Worm (Caenorhabditis elegans): ENCODE data around the gene C02B8.6.
"Not testable (repeated sequence)": the region's sequence is repeated elsewhere in the genome, so short reads cannot be mapped to it uniquely, and the experiment has no call there.

Gene C02B8.6

DNA sequence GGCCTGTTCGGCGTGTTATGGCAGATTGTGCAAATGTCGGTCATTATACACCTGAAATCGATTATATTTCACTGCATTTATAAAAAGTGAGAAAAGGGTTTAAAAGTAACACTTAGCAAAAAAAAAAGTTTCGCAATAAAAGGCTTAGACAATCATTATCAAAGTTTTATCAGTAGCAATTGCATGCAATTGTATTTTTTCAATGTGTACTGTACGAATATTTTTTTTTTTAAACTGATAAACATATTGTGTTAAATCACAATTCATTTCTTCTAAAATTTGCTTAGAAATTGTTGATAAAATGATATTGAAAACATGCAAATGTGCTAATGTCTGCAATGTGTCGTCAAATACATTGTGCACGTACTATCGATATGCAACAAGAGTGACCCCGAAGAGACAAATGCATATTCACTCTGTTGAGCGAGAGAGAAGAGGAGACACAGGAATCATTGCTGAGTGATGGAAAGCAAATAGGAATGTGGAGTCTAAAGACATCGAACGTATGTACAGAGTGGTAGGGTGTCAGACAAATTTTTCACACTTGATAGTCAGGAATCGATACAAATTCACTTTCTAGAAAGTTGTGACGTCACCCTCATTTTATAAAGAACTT lies at the start of gene C02B8.6:
Gene C02B8.6, minus strand, starts transcription at position 51 of the 616 bp plus-strand sequence.
- TF ChIP-seq unc-62 (GFP tag; optimal IDR thresholded peaks at IDR 0.05) = no peak

DNA sequence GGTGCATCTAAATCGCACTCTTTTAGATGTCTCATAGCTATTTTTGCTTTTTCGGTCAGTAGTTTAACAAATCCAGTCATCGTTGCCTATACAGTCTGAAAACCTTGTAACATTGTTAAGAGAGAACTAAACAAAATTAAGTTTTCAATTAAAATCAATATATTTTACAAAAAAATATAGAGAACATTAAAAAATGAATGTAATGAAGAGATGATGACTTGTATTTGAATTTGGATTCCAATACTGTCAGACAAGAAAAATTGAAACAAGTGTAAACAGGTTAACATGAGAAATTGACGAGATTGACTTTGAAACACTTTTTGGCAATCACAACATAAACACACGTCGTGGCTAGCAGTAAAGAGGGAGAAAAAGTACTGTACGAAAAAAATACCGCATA lies 48.9 kb upstream of the C02B8.6 start, which contains the start of gene C17H11.5:
Gene C17H11.5, minus strand, starts transcription at position 101 of the 400 bp plus-strand sequence.
- TF ChIP-seq unc-62 (GFP tag; optimal IDR thresholded peaks at IDR 0.05) = no peak

DNA sequence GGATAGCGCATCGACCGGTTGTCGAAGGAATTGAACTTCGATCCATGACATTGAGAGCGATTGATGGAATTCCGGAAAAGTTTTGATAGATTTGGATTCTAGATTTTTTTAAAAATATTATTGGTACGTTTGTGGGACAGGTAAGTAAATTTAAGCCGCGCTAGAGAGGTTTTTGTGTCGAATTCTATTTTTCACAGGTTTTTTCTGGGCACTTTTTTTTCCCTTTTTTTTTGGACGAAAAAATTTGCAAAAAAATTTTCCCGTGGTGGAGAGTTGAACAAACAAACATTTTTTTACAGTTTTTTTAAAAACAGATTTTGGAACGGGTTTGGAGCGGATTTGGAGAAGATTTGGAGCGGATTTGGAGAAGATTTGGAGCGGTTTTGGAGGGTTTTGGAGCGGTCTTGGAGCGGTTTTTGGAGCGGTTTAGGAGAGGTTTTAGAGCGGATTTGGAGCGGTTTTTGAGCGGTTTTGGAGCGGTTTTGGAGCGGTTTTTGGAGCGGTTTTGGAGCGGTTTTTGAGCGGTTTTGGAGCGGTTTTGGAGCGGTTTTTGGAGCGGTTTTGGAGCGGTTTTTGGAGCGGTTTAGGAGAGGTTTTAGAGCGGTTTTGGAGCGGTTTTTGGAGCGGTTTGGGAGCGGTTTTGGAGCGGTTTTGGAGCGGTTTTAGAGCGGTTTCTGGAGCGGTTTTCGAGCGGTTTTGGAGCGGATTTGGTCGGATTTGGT lies 45.6 kb upstream of the C02B8.6 start, which contains the start of gene C17H11.4:
Gene C17H11.4, minus strand, starts transcription at position 51 of the 722 bp plus-strand sequence.
- TF ChIP-seq unc-62 (GFP tag; optimal IDR thresholded peaks at IDR 0.05) = not testable (repeated sequence)

DNA sequence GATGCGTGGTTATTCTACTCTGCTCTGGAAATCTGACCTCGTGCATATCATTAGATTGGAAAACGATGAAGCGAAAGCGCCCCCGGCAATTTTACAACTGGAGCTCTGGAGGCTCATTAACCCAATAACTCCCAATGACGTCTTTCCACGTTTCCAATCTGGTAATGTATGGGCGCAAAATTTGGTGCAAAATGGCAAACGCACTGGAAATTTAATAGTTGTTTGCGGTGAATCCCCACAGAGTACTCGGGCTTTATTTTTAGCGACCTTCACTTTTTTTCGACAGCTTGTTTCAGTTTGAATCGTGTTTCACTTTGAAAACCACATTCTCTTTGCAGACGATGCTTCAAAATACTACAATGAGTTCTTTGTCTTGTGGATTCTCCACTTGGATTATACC lies 37.5 kb upstream of the C02B8.6 start, which contains the start of gene C17H11.1:
Gene C17H11.1, plus strand, starts transcription at position 301 of the 400 bp plus-strand sequence.
- TF ChIP-seq unc-62 (GFP tag; optimal IDR thresholded peaks at IDR 0.05) = no peak

DNA sequence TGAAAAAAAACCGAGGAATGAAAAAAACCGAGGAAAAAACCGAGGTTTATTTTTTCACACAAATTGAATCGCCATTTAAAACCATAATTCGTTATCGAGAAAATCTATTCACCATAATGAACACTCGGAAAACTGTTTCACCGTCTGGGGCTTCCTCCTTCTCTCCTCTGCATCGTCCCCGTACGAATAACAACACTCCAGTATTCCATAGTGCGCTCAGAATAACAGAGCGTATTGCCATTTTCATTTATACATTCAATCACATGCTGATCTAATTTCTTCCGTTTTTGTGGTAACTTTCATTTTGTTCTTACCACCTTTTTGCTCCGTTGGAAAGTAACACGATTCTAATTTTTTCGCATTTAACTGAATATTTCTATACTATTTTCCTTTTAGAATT lies 33.4 kb upstream of the C02B8.6 start, which contains the start of gene C17H11.2:
Gene C17H11.2, plus strand, starts transcription at position 397 of the 400 bp plus-strand sequence.
- no peak for TF ChIP-seq unc-62 (GFP tag; optimal IDR thresholded peaks at IDR 0.05)

DNA sequence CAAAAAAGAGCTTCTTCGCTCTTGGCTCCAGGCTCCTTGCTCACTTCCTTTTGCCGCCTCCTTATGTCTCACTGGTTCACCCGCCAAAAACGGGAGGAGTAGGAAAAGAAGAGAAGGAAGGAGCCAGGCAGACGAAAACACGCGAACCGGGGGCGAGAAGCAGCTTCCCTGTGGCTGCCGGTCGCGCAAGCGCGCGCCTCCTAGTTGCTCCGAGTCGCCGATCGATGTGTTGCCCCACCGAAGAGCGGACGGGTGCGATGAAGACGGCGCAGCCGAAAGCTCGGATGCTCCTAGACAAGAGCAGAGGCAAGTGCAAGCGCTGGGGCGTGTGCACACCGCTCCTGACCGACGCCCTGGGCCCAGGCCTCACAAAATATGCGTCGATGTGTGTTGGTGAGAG lies 27.4 kb upstream of the C02B8.6 start:
- no peak for TF ChIP-seq unc-62 (GFP tag; optimal IDR thresholded peaks at IDR 0.05)

DNA sequence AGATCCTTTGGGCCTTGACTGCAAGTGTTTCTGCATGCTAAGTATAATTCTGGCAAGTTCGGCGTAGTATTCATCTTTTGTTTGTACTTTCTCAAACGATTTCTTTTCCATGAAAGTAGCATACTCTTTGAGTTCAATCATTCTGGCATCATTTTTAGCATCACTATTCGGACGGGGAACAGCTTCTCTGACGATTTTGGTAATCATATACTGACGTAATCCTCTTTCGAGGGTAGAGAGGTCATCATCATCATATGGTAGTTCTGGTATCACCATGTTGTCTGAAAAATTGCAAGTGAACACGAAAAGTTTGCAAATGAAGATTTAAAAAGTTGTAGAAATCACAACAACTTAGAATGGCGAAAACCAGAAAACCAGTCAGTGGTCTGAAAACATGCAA lies 26.7 kb upstream of the C02B8.6 start, which contains the start of gene F22F1.3:
Gene F22F1.3, minus strand, starts transcription at position 281 of the 400 bp plus-strand sequence.
- no peak for TF ChIP-seq unc-62 (GFP tag; optimal IDR thresholded peaks at IDR 0.05)

DNA sequence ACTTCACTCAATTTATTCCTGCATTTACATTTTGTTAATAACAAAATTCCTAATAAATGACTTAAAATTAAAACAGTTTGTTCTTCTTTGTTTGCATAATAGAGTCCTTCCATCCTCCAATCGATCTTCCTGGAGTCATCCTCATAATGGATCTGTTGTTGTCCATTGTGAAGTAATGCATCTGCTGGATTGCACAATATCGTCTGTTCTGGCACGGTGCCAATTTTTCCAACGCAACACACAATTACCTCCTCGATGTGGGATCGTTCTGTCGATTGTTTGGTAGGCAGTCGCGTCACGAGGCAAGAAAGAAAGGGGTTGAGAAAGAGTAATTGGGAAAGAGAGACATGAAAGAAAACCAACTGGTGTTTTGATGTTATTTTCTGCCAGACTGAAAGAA lies 23.9 kb upstream of the C02B8.6 start:
- TF ChIP-seq unc-62 (GFP tag; optimal IDR thresholded peaks at IDR 0.05) = no peak

DNA sequence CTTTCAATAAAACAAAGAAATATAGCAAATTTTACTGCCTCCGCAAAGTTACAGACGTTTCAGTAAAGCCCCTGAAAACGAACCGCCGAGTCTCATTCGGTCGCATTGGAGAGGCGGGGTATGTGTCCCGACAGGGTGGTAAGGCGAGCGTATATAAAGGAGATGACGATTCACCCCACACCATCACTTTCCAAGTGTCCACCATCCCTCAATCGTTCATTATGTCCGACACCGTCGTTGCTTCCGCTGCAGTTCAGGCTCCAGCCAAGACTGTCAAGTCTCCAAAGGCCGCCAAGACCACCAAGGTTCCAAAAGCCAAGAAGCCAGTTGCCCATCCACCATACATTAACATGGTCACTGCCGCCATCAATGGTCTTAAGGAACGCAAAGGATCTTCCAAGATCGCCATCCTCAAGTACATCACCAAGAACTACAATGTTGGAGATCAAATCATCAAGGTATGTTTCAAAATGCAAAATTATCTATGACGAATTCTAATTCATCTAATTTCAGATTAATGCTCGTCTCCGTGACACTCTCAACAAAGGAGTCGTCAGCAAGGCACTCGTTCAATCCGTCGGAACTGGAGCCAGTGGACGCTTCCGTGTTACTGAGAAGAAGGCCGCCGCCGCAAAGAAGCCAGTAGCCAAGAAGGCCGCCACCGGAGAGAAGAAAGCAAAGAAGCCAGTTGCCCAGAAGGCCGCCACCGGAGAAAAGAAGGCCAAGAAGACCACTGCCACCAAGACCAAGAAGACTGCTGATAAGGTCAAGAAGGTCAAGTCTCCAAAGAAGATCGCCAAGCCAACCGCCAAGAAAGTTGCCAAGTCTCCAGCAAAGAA lies 23.1 kb upstream of the C02B8.6 start, which contains the start of gene hil-3:
Gene hil-3, plus strand, starts transcription at position 195 of the 839 bp plus-strand sequence.
- no peak for TF ChIP-seq unc-62 (GFP tag; optimal IDR thresholded peaks at IDR 0.05)

DNA sequence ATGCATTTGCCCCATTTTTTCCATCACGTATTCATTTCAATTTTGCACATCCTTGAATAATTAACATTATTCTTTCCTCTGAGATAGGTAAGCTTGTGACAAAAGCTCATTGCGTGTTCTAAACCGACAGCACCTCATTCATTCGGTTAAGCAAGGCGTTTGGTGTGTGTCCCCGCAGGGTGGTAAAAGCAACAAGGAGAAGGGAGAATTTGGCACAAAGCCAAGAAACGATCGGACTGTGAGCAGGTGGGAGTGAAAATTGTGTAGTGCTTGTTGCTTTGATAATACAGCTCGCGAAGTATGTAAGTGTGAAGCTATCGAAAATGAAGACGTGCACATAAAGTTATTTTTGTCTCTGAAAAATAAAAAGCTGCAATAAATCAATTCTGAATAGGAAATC lies 21.0 kb upstream of the C02B8.6 start:
- no peak for TF ChIP-seq unc-62 (GFP tag; optimal IDR thresholded peaks at IDR 0.05)

DNA sequence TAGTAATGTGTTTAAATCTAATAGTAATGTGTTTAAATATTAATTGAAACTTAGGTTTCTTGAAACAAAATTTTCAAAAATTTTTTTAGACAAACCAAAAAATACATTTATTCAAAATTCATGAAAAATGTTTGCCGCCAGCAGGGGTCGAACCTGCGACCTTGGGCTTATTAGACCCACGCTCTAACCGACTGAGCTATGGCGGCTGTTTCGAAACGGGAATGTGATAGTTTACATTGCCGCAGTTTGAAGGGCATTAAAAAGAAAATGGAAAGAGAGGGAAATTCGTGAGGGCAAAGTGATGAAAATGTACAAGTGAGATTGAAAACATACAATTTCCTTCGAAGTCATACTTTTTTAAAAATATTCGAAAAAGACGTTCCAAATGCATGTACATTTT lies 20.4 kb upstream of the C02B8.6 start:
- no peak for TF ChIP-seq unc-62 (GFP tag; optimal IDR thresholded peaks at IDR 0.05)

DNA sequence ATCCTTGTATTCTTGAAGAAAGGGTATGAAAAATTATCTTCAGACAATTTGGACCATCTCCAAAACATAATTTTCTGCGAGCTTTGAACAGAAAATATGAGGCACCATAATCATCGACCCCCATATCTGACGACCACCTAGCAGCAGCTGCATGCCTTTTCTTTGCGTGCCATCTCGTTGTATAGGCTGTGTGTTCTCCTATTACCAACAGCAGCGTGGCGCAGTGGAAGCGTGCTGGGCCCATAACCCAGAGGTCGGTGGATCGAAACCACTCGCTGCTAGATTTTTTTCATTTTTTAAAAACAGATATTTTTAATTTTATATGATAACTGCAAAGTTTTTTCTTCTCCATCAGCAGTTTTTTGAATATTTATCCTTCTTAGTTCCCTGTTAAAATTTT lies 19.8 kb upstream of the C02B8.6 start:
- TF ChIP-seq unc-62 (GFP tag; optimal IDR thresholded peaks at IDR 0.05) = no peak

DNA sequence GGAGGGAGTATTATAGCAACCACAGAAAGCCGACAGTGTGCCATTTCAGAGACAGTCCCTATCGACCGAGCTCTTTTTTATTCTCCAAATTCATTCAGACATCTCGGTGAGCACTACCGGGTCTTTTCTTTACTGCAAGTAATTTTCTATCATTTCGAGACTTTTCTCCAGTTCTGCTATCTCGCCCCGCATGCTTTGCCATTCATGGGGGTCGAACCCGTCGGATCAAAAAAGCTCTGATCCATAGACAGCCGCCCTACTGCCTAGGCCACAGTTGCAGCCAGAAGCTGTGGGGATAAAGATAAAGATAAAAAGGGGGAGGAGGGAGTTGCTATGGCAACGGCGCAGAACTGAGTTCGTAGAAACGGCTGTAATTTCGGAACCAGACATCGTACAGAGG lies 15.3 kb upstream of the C02B8.6 start:
- no peak for TF ChIP-seq unc-62 (GFP tag; optimal IDR thresholded peaks at IDR 0.05)

DNA sequence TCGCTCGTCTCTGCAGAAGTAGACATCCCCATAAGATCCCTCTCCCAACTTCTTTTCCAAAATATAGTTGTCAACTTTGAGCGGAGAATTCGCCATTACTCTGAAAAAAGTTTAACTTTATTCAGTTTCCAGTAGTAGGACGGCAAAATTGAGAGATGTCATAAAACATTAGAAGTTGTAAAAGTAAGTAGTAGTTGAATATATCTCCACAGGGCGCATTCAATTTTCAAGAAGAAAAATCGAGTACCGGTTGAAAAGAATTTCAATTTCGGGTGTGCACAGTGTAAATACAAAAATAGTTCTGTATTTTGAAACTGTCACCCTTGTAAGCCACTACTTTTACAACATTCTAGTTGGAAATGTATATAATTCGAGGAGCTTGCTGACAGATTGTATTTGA lies 14.5 kb upstream of the C02B8.6 start, which contains the start of gene F22F1.2:
Gene F22F1.2, minus strand, starts transcription at position 101 of the 400 bp plus-strand sequence.
- no peak for TF ChIP-seq unc-62 (GFP tag; optimal IDR thresholded peaks at IDR 0.05)

DNA sequence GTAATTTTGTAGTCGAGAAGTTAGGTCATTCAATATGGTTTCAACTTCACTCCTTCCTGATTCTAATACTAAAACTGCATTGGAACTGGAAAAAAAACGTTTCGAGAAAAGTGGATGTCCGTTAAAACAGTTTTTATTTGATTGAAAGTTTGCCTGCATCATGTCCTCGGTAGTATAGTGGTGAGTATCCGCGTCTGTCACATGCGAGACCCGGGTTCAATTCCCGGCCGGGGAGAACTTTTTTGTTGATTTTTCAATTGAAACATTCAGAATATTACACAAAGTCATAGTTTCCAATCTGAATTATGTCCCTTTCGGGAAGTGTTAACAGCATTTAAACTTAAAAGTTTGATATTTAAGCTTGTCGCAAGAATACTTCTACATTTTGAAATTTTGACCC lies 12.9 kb upstream of the C02B8.6 start:
- no peak for TF ChIP-seq unc-62 (GFP tag; optimal IDR thresholded peaks at IDR 0.05)

DNA sequence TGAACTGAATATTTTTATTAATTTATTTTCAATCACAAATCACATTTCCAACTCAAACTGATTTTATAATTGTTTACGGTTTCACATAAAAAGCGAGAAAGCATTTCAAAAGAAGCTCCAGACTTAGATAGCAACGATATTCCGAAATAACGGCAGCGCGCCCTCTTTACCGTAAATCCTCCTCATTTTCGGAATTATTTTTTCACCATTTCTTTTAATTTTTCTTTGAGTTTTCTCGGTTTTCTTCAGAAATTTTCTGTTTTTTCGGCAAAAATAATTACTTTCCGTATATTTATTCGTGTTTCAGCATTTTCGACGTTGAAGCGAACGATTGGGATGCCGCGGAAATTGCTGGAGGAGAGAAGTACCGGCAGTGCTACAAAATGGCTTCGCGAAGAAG lies 11.3 kb upstream of the C02B8.6 start, which contains the start of gene C02B8.1:
Gene C02B8.1, plus strand, starts transcription at position 301 of the 400 bp plus-strand sequence.
- TF ChIP-seq unc-62 (GFP tag; optimal IDR thresholded peaks at IDR 0.05) = no peak

Measured in whole organism, dauer.